Fruit fly (Drosophila melanogaster) whole organism, embryonic: ENCODE measurements around the gene GstZ1.

Experiments used
- ATbp ChIP-seq: fragments of 200-800 bp; sonication (Bioruptor generic); optimal IDR thresholded peaks from 2 replicates; lab custom pipeline; 2017; ENCODE audit warnings: missing biosample characterization, mild to moderate bottlenecking, missing genetic modification characterization, missing genetic modification reagents
- Ada2b ChIP-seq: fragments of 200-800 bp; sonication (Bioruptor generic); IDR thresholded peaks from 2 replicates; pipeline ENCODE4 v1.3.6; 2022; ENCODE audit warnings: missing biosample characterization, missing genetic modification characterization
- Atf6 ChIP-seq: fragments of 200-800 bp; sonication (Bioruptor generic); IDR thresholded peaks from 2 replicates; pipeline ENCODE4 v1.3.6; 2022; ENCODE audit warnings: missing biosample characterization, missing genetic modification characterization
- Awh ChIP-seq: fragments of 200-800 bp; sonication (Bioruptor generic); IDR thresholded peaks from 2 replicates; pipeline ENCODE4, ENCODE4 v1.3.6; 2022; ENCODE audit warnings: missing biosample characterization, missing genetic modification characterization
- C15 ChIP-seq: fragments of 200-800 bp; sonication (Bioruptor generic); IDR thresholded peaks from 3 replicates; pipeline ENCODE4 v1.3.6; 2022; ENCODE audit warnings: missing biosample characterization, missing genetic modification characterization
- CG10209 ChIP-seq: fragments of 200-800 bp; sonication (Bioruptor generic); optimal IDR thresholded peaks from 3 replicates; lab custom pipeline; 2017; ENCODE audit warnings: missing biosample characterization, mild to moderate bottlenecking, missing genetic modification characterization, missing genetic modification reagents
- CG1024 ChIP-seq: fragments of 200-800 bp; sonication (Bioruptor generic); IDR thresholded peaks from 2 replicates; pipeline ENCODE4 v1.3.6; 2022; ENCODE audit warnings: missing biosample characterization, missing genetic modification characterization
- CG10274 ChIP-seq: fragments of 200-800 bp; sonication (Bioruptor generic); optimal IDR thresholded peaks from 3 replicates; lab custom pipeline; 2017; ENCODE audit warnings: missing biosample characterization, mild to moderate bottlenecking, missing genetic modification characterization
- CG10565 ChIP-seq: fragments of 200-800 bp; sonication (Bioruptor generic); optimal IDR thresholded peaks from 3 replicates; lab custom pipeline; 2016; ENCODE audit warnings: missing biosample characterization, mild to moderate bottlenecking, missing genetic modification characterization
- CG11093 ChIP-seq: fragments of 200-800 bp; sonication (Bioruptor generic); IDR thresholded peaks from 3 replicates; pipeline ENCODE4 v1.3.6; 2022; ENCODE audit warnings: missing biosample characterization, missing genetic modification characterization
- CG11247 ChIP-seq: fragments of 200-800 bp; sonication (Bioruptor generic); IDR thresholded peaks from 2 replicates; pipeline ENCODE4 v1.3.6; 2022; ENCODE audit warnings: missing biosample characterization, missing genetic modification characterization
- CG1233 ChIP-seq: fragments of 200-800 bp; sonication (Bioruptor generic); optimal IDR thresholded peaks from 4 replicates; lab custom pipeline; 2018; ENCODE audit warnings: missing biosample characterization, mild to moderate bottlenecking, missing genetic modification characterization
- CG15073 ChIP-seq: fragments of 200-800 bp; sonication (Bioruptor generic); optimal IDR thresholded peaks from 2 replicates; lab custom pipeline; 2016; ENCODE audit warnings: missing biosample characterization, missing genetic modification characterization
- CG1529 ChIP-seq: fragments of 200-800 bp; sonication (Bioruptor generic); optimal IDR thresholded peaks from 3 replicates; lab custom pipeline; 2018; ENCODE audit warnings: missing biosample characterization, missing genetic modification characterization
- CG16815 ChIP-seq: fragments of 200-800 bp; sonication (Bioruptor generic); optimal IDR thresholded peaks from 3 replicates; lab custom pipeline; 2017; ENCODE audit warnings: missing biosample characterization, mild to moderate bottlenecking, missing genetic modification characterization
- CG17612 ChIP-seq: fragments of 200-800 bp; sonication (Bioruptor generic); IDR thresholded peaks from 2 replicates; pipeline ENCODE4 v1.3.6; 2022; ENCODE audit warnings: missing biosample characterization, missing genetic modification characterization
- CG3163 ChIP-seq: fragments of 200-800 bp; sonication (Bioruptor generic); optimal IDR thresholded peaks from 3 replicates; lab custom pipeline; 2016; ENCODE audit warnings: missing biosample characterization, missing genetic modification characterization
- CG32767 ChIP-seq: fragments of 200-800 bp; sonication (Bioruptor generic); IDR thresholded peaks from 2 replicates; pipeline ENCODE4 v1.3.6; 2022; ENCODE audit warnings: missing biosample characterization, missing genetic modification characterization
- CG33213 ChIP-seq: fragments of 200-800 bp; sonication (Bioruptor generic); optimal IDR thresholded peaks from 3 replicates; lab custom pipeline; 2016; ENCODE audit warnings: missing biosample characterization, missing genetic modification characterization
- CG3995 ChIP-seq: fragments of 200-800 bp; sonication (Bioruptor generic); optimal IDR thresholded peaks from 3 replicates; lab custom pipeline; 2016; ENCODE audit warnings: missing biosample characterization, missing genetic modification characterization
- CG4282 ChIP-seq: fragments of 200-800 bp; sonication (Bioruptor generic); optimal IDR thresholded peaks from 2 replicates; lab custom pipeline; 2016; ENCODE audit warnings: missing biosample characterization, missing genetic modification characterization
- CG8290 ChIP-seq, 3 experiments: fragments of 200-800 bp; sonication (Bioruptor generic); optimal IDR thresholded peaks; 2 replicates each; lab custom pipeline; 2016 to 2019; ENCODE audit warnings: missing biosample characterization in 3 of 3, missing genetic modification characterization in 3 of 3, mild to moderate bottlenecking in 2 of 3, moderate library complexity in 1 of 3
- CG9727 ChIP-seq: fragments of 200-800 bp; sonication (Bioruptor generic); optimal IDR thresholded peaks from 3 replicates; lab custom pipeline; 2017; ENCODE audit warnings: missing biosample characterization, mild to moderate bottlenecking, missing genetic modification characterization
- CkIIα-i1 ChIP-seq: fragments of 200-800 bp; sonication (Bioruptor generic); IDR thresholded peaks from 2 replicates; pipeline ENCODE4 v1.3.6; 2022; ENCODE audit warnings: missing biosample characterization, missing genetic modification characterization
- Dip2 ChIP-seq: fragments of 200-800 bp; sonication (Bioruptor generic); IDR thresholded peaks from 2 replicates; pipeline ENCODE4 v1.3.6; 2022; ENCODE audit warnings: missing biosample characterization, missing genetic modification characterization
- Doc3 ChIP-seq: fragments of 200-800 bp; sonication (Bioruptor generic); IDR thresholded peaks from 3 replicates; pipeline ENCODE4 v1.3.6; 2022; ENCODE audit warnings: missing biosample characterization, missing genetic modification characterization; ENCODE audit not compliant: partially characterized antibody
- Hey ChIP-seq: fragments of 200-800 bp; sonication (Bioruptor generic); optimal IDR thresholded peaks from 3 replicates; lab custom pipeline; 2018; ENCODE audit warnings: missing biosample characterization, mild to moderate bottlenecking, missing genetic modification characterization
- Mad ChIP-seq: fragments of 200-800 bp; sonication (Bioruptor generic); optimal IDR thresholded peaks from 2 replicates; lab custom pipeline; 2016; ENCODE audit warnings: missing biosample characterization, missing genetic modification characterization
- Mes4 ChIP-seq: fragments of 200-800 bp; sonication (Bioruptor generic); optimal IDR thresholded peaks from 2 replicates; lab custom pipeline; 2016; ENCODE audit warnings: missing biosample characterization, missing genetic modification characterization
- NK7.1 ChIP-seq: fragments of 200-800 bp; sonication (Bioruptor generic); optimal IDR thresholded peaks from 3 replicates; lab custom pipeline; 2016; ENCODE audit warnings: missing biosample characterization, missing genetic modification characterization
- Nf-YC ChIP-seq: fragments of 200-800 bp; optimal IDR thresholded peaks from 3 replicates; lab custom pipeline; 2019; ENCODE audit warnings: missing biosample characterization, mild to moderate bottlenecking, missing genetic modification characterization, moderate library complexity
- Ravus ChIP-seq: fragments of 200-800 bp; sonication (Bioruptor generic); IDR thresholded peaks from 2 replicates; pipeline ENCODE4 v1.3.6; 2022; ENCODE audit warnings: missing biosample characterization, missing genetic modification characterization
- YL-1 ChIP-seq: fragments of 200-800 bp; sonication (Bioruptor generic); optimal IDR thresholded peaks from 3 replicates; lab custom pipeline; 2017; ENCODE audit warnings: missing biosample characterization, mild to moderate bottlenecking, missing genetic modification characterization
- abd-A ChIP-seq: fragments of 200-800 bp; sonication (Bioruptor generic); optimal IDR thresholded peaks from 3 replicates; lab custom pipeline; 2019; ENCODE audit warnings: missing biosample characterization, mild to moderate bottlenecking, missing genetic modification characterization, moderate library complexity
- chif ChIP-seq, 2 experiments: fragments of 200-800 bp; sonication (Bioruptor generic); optimal IDR thresholded peaks; 3 replicates each; lab custom pipeline; 2016; ENCODE audit warnings: missing biosample characterization in 2 of 2, missing genetic modification characterization in 2 of 2
- corto ChIP-seq: fragments of 200-800 bp; sonication (Bioruptor generic); optimal IDR thresholded peaks from 2 replicates; lab custom pipeline; 2016; ENCODE audit warnings: missing biosample characterization, mild to moderate bottlenecking, missing genetic modification characterization, moderate library complexity
- dati ChIP-seq: fragments of 200-800 bp; sonication (Bioruptor generic); IDR thresholded peaks from 2 replicates; pipeline ENCODE4 v1.3.6; 2022; ENCODE audit warnings: missing biosample characterization, missing genetic modification characterization
- exex ChIP-seq: fragments of 200-800 bp; sonication (Bioruptor generic); optimal IDR thresholded peaks from 4 replicates; lab custom pipeline; 2018; ENCODE audit warnings: missing biosample characterization, mild to moderate bottlenecking, missing genetic modification characterization, moderate library complexity
- fd102C ChIP-seq: fragments of 200-800 bp; sonication (Bioruptor generic); optimal IDR thresholded peaks from 2 replicates; lab custom pipeline; 2018; ENCODE audit warnings: missing biosample characterization, mild to moderate bottlenecking, missing genetic modification characterization, moderate library complexity
- gce ChIP-seq: fragments of 200-800 bp; sonication (Bioruptor generic); IDR thresholded peaks from 3 replicates; pipeline ENCODE4 v1.3.6; 2022; ENCODE audit warnings: missing biosample characterization, missing genetic modification characterization
- her ChIP-seq: fragments of 200-800 bp; sonication (Bioruptor generic); optimal IDR thresholded peaks from 2 replicates; lab custom pipeline; 2016; ENCODE audit warnings: missing biosample characterization, missing genetic modification characterization
- mirr ChIP-seq: fragments of 200-800 bp; sonication (Bioruptor generic); optimal IDR thresholded peaks from 3 replicates; lab custom pipeline; 2018; ENCODE audit warnings: missing biosample characterization, mild to moderate bottlenecking, missing genetic modification characterization
- pzg ChIP-seq: fragments of 200-800 bp; sonication (Bioruptor generic); optimal IDR thresholded peaks from 3 replicates; lab custom pipeline; 2018; ENCODE audit warnings: missing biosample characterization, mild to moderate bottlenecking, missing genetic modification characterization, moderate library complexity
- repo ChIP-seq: fragments of 200-800 bp; sonication (Bioruptor generic); optimal IDR thresholded peaks from 2 replicates; lab custom pipeline; 2016; ENCODE audit warnings: missing biosample characterization, missing genetic modification characterization
- sim ChIP-seq: fragments of 200-800 bp; sonication (Bioruptor generic); IDR thresholded peaks from 2 replicates; pipeline ENCODE4 v1.3.6; 2022; ENCODE audit warnings: missing biosample characterization, missing genetic modification characterization
- slou ChIP-seq: fragments of 200-800 bp; sonication (Bioruptor generic); optimal IDR thresholded peaks from 3 replicates; lab custom pipeline; 2016; ENCODE audit warnings: missing biosample characterization, missing genetic modification characterization
- sr ChIP-seq: fragments of 200-800 bp; sonication (Bioruptor generic); IDR thresholded peaks from 3 replicates; pipeline ENCODE4 v1.3.6; 2022; ENCODE audit warnings: missing biosample characterization, missing genetic modification characterization
- tap ChIP-seq: fragments of 200-800 bp; optimal IDR thresholded peaks from 3 replicates; lab custom pipeline; 2019; ENCODE audit warnings: missing biosample characterization, mild to moderate bottlenecking, missing genetic modification characterization, moderate library complexity
- wek ChIP-seq: fragments of 200-800 bp; sonication (Bioruptor generic); optimal IDR thresholded peaks from 3 replicates; lab custom pipeline; 2018; ENCODE audit warnings: missing biosample characterization, mild to moderate bottlenecking, missing genetic modification characterization, moderate library complexity

The GstZ1 gene

DNA sequence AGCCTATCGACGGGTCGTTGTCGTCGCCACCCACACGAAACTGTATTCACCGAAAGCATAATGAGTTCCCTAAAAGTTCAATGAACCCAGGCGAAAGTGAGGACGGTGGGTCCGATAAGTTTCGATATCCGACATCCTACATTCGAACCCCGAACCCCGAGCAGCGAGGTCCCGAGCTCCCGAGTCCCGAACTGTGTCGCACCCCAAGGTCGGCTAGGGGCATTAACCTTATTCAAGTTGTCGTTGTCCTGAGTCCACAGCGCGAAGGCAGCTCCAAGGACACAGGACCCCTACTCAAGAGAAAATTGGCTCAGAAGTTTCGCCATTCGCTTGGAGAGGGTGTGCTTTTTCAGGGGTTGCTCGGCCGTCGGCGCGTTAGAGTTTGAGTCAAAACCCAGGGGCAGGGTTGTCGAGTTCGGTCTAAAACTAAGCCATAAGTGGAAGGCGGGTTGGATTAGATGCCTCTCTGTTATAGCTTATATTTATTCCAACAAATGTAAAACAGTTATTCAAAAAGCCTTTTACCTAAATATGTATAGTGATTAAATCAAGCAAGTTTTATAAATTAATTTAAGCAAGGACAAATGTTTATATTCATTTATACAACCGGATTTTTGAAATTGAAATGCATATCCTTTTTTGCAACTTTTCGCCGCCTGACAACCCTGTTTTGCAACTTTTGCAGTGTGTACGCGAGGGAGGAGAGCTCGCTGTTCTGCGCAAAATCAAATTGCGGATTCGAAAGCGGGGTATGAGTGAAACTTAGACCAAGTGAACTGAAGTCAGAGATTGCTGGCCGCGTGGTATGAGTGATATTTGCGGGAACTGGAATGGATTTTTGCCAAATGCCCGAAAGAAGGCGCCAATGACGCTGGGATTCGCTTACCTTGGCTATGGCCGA lies 3.3 kb upstream of the GstZ1 start (continued):
- TF ChIP-seq Dip2 (GFP tag; lab: Robert Waterston, UW): no peak
- TF ChIP-seq YL-1: no peak
- no peak for TF ChIP-seq C15
- no peak for TF ChIP-seq pzg (GFP tag; lab: Kevin White, UChicago)
- no peak for TF ChIP-seq Doc3 (GFP tag; lab: Robert Waterston, UW)
- no peak for TF ChIP-seq abd-A (tag; lab: Kevin White, UChicago)
- peak in 1 of 2 experiments; percentile 34 for TF ChIP-seq chif (GFP tag; optimal IDR thresholded peaks at IDR 0.05; lab: Kevin White, UChicago)
- TF ChIP-seq her (GFP tag; lab: Kevin White, UChicago): peak; percentile 15
- TF ChIP-seq CG3995 (GFP tag; lab: Kevin White, UChicago): peak; percentile 15
- TF ChIP-seq CG16815 (GFP tag; lab: Kevin White, UChicago): peak; percentile 17
- TF ChIP-seq Mes4 (GFP tag; lab: Kevin White, UChicago): no peak
- peak; percentile 73 for TF ChIP-seq CG9727 (GFP tag; lab: Kevin White, UChicago)
- TF ChIP-seq CG1233 (GFP tag; lab: Kevin White, UChicago): peak; percentile 62
- no peak for TF ChIP-seq Mad (GFP tag; lab: Kevin White, UChicago)
- TF ChIP-seq Awh: no peak
- TF ChIP-seq ATbp (GFP tag; lab: Kevin White, UChicago): peak; percentile 62
- TF ChIP-seq slou (GFP tag; lab: Kevin White, UChicago): no peak
- no peak for TF ChIP-seq dati (GFP tag; lab: Robert Waterston, UW)
- TF ChIP-seq CG11247 (GFP tag; lab: Robert Waterston, UW): peak; percentile 53; the same call in 1 of the 2 replicates
- no peak; the same call in 1 of the 2 replicates for TF ChIP-seq CG32767 (GFP tag; lab: Robert Waterston, UW)
- no peak for TF ChIP-seq corto (GFP tag; lab: Kevin White, UChicago)
- TF ChIP-seq NK7.1 (GFP tag; lab: Kevin White, UChicago): peak; percentile 26
- TF ChIP-seq CkIIα-i1 (GFP tag; lab: Robert Waterston, UW): no peak
- TF ChIP-seq Ravus: no peak
- TF ChIP-seq repo (GFP tag; lab: Kevin White, UChicago): no peak
- TF ChIP-seq CG1529 (GFP tag; lab: Kevin White, UChicago): peak; percentile 21
- TF ChIP-seq Nf-YC: peak; percentile 84
- TF ChIP-seq CG17612 (GFP tag; lab: Robert Waterston, UW): 0 out of 2 replicates have a peak, but pooled peaks have one; percentile 24
- no peak for TF ChIP-seq CG33213 (GFP tag; lab: Kevin White, UChicago)
- TF ChIP-seq CG1024 (GFP tag; lab: Robert Waterston, UW): no peak
- TF ChIP-seq CG8290 (GFP tag; optimal IDR thresholded peaks at IDR 0.05; lab: Kevin White, UChicago): no peak
- TF ChIP-seq CG8290 (tag; optimal IDR thresholded peaks at IDR 0.05; lab: Kevin White, UChicago): peak in 1 of 2 experiments; percentile 42
- TF ChIP-seq fd102C (GFP tag; lab: Kevin White, UChicago): no peak
- no peak for TF ChIP-seq CG3163 (GFP tag; lab: Kevin White, UChicago)
- TF ChIP-seq sr (GFP tag; lab: Robert Waterston, UW): no peak
- no peak for TF ChIP-seq CG4282 (GFP tag; lab: Kevin White, UChicago)
- peak; percentile 62 for TF ChIP-seq CG10209
- TF ChIP-seq gce (GFP tag; lab: Robert Waterston, UW): 0 out of 3 replicates have a peak, but pooled peaks have one; percentile 12
- TF ChIP-seq CG10274 (GFP tag; lab: Kevin White, UChicago): peak; percentile 31
- TF ChIP-seq wek (GFP tag; lab: Kevin White, UChicago): no peak
- TF ChIP-seq Hey (tag; lab: Kevin White, UChicago): no peak
- peak; percentile 60 for TF ChIP-seq exex (tag; lab: Kevin White, UChicago)
- no peak for TF ChIP-seq CG15073 (GFP tag; lab: Kevin White, UChicago)
- TF ChIP-seq sim (GFP tag; lab: Robert Waterston, UW): no peak
- TF ChIP-seq tap (tag; lab: Kevin White, UChicago): peak; percentile 71
- TF ChIP-seq Atf6 (GFP tag; lab: Robert Waterston, UW): peak; percentile 78
- no peak for TF ChIP-seq CG11093 (GFP tag; lab: Robert Waterston, UW)
- no peak for TF ChIP-seq CG10565
- peak; percentile 45 for TF ChIP-seq mirr
- peak; percentile 57 for TF ChIP-seq Ada2b
